Fruit fly (Drosophila melanogaster) whole organism, larva: Measurements from ENCODE around the gene Tet.
A peak's percentile ranks its signal among the peaks of the same experiment; 100 is the strongest.

ENCODE experiments used
- noc ChIP-seq: fragments of 200-800 bp; sonication (Bioruptor generic); optimal IDR thresholded peaks from 3 replicates; lab custom pipeline; 2019; ENCODE audit warnings: missing biosample characterization, mild to moderate bottlenecking, missing genetic modification characterization, moderate library complexity

Tet gene

dm6 chr3L:2828163-2828562 is 50.8 kb downstream of the Tet start:
- no peak for TF ChIP-seq noc (tag; lab: Kevin White, UChicago)

- TF ChIP-seq noc (tag; lab: Kevin White, UChicago): no peak
Observed at dm6 chr3L:2825377-2825776, 53.6 kb downstream of the Tet start.

dm6 chr3L:2824731-2825130 is 54.2 kb downstream of the Tet start:
- no peak for TF ChIP-seq noc (tag; lab: Kevin White, UChicago)

- TF ChIP-seq noc (tag; lab: Kevin White, UChicago): no peak
Observed at dm6 chr3L:2824024-2824687, 54.8 kb downstream of the Tet start.

- no peak for TF ChIP-seq noc (tag; lab: Kevin White, UChicago)
Observed at dm6 chr3L:2823520-2823970, 55.4 kb downstream of the Tet start.

dm6 chr3L:2822955-2823354 is 56.0 kb downstream of the Tet start:
- TF ChIP-seq noc (tag; lab: Kevin White, UChicago): no peak

dm6 chr3L:2820930-2821505 is 57.9 kb downstream of the Tet start:
- TF ChIP-seq noc (tag; lab: Kevin White, UChicago): peak; percentile 20

- no peak for TF ChIP-seq noc (tag; lab: Kevin White, UChicago)
Observed at dm6 chr3L:2820275-2820674, 58.7 kb downstream of the Tet start.

- TF ChIP-seq noc (tag; lab: Kevin White, UChicago): no peak
Observed at dm6 chr3L:2819687-2820086, 59.3 kb downstream of the Tet start.

- no peak for TF ChIP-seq noc (tag; lab: Kevin White, UChicago)
Observed at dm6 chr3L:2818784-2819183, 60.2 kb downstream of the Tet start.

- no peak for TF ChIP-seq noc (tag; lab: Kevin White, UChicago)
Observed at dm6 chr3L:2817872-2818271, 61.1 kb downstream of the Tet start.

- TF ChIP-seq noc (tag; lab: Kevin White, UChicago): no peak
Observed at dm6 chr3L:2816655-2817054, 62.3 kb downstream of the Tet start.

dm6 chr3L:2809767-2810166 is 69.2 kb downstream of the Tet start:
- peak; percentile 49 for TF ChIP-seq noc (tag; lab: Kevin White, UChicago)

- peak; percentile 53 for TF ChIP-seq noc (tag; lab: Kevin White, UChicago)
Observed at dm6 chr3L:2808278-2808892, 70.6 kb downstream of the Tet start.

- no peak for TF ChIP-seq noc (tag; lab: Kevin White, UChicago)
Observed at dm6 chr3L:2807376-2807775, 71.6 kb downstream of the Tet start.

dm6 chr3L:2805956-2806527 is 72.9 kb downstream of the Tet start:
- TF ChIP-seq noc (tag; lab: Kevin White, UChicago): peak; percentile 49
